Worm (Caenorhabditis elegans) whole organism, late embryonic: ENCODE measurements around the gene kcnl-1.

Experiments used
- hlh-8 ChIP-seq: sonication (generic microtip); optimal IDR thresholded peaks from 2 replicates; lab custom pipeline; 2016; ENCODE audit warnings: missing genotype, missing genetic modification characterization, missing compliant biosample characterization
- lim-6 ChIP-seq: sonication (generic microtip); optimal IDR thresholded peaks from 2 replicates; lab custom pipeline; 2016; ENCODE audit warnings: missing genetic modification characterization, missing compliant biosample characterization
- mec-3 ChIP-seq: sonication (generic microtip); optimal IDR thresholded peaks from 2 replicates; lab custom pipeline; 2016; ENCODE audit warnings: borderline replicate concordance, missing genetic modification characterization, missing compliant biosample characterization
- ttx-3 ChIP-seq: sonication (generic microtip); optimal IDR thresholded peaks from 2 replicates; lab custom pipeline; 2016; ENCODE audit warnings: missing genetic modification reagents, missing genetic modification characterization, missing compliant biosample characterization

- TF ChIP-seq mec-3 (tag; lab: Kevin White, UChicago) = no peak
- no peak for TF ChIP-seq lim-6 (tag; lab: Kevin White, UChicago)
- no peak for TF ChIP-seq hlh-8 (tag; lab: Kevin White, UChicago)
- TF ChIP-seq ttx-3 (tag; lab: Kevin White, UChicago) = no peak
Observed at ce11 chrV:19555869-19556268, 9.3 kb upstream of the kcnl-1 start, which contains the start of gene oac-1.
